Worm (Caenorhabditis elegans): Measurements from ENCODE around the gene K09E9.4.

K09E9.4 gene

DNA sequence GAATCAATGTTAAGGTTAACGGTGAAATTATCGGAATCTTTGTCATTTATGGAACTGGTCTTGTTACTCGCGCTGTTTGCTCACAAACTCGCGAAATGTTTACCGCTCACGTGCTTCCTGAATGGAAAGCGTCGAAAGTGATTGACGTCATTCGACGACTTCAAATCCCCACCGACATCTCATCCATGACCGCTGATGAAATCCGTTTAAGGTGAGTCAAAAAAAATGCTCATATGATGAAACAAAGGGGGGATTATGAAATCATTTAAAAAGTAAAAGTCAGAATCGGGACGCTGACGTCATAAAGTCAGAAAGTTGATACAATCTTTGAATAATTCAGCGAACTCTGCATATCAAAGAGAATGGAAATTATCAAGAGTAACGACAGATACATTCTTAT lies 21.6 kb downstream of the K09E9.4 start (continued):
- TF ChIP-seq lim-7 (GFP tag; IDR thresholded peaks at IDR 0.05), result no peak

DNA sequence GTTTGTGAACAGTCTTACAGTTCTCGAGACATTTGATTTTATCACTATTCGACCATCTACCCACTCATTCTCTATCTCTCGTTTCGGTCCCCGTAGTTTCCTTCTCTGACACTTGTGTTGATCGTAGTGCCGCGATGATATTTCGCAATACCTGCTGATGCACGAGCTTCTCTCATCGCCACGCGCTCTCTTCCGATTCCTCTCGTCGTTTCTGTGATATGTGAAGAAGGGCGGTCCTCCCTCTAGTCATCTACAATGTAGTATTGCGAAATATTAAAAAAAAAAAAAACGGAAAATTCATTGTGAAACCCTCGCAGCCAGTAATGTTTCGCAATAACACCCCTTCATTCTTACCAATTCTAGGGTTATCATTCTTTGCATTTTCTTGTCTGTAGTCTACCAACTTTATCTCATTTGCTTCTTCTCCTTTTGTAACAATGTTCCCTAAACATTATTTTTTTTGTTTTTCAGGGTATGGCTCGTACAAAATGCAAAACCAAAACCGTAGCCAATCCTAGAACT lies 22.7 kb downstream of the K09E9.4 start, which contains the start of gene nipi-3:
TSS of gene nipi-3 (plus strand) at position 472 of the 522 bp plus-strand sequence.
- peak; percentile 89 to 92 for TF ChIP-seq lsy-2 (tag; optimal IDR thresholded peaks at IDR 0.05)
- TF ChIP-seq T20F7.1 (GFP tag; optimal IDR thresholded peaks at IDR 0.05), result peak; percentile 88
- TF ChIP-seq fkh-10 (GFP tag; optimal IDR thresholded peaks at IDR 0.05), result peak; percentile 48
- TF ChIP-seq php-3 (GFP tag; IDR thresholded peaks at IDR 0.05), result peak; percentile 73; the same call in 1 of the 2 replicates
- TF ChIP-seq aly-2 (tag; optimal IDR thresholded peaks at IDR 0.05), result no peak
- peak; percentile 11 to 87 for TF ChIP-seq hif-1 (tag; optimal IDR thresholded peaks at IDR 0.05)
- TF ChIP-seq saeg-2 (GFP tag; IDR thresholded peaks at IDR 0.05), result peak; percentile 81
- TF ChIP-seq zfp-3 (GFP tag; conservative IDR thresholded peaks at IDR 0.05), result peak; percentile 82
- peak; percentile 88 for TF ChIP-seq lin-1 (GFP tag; IDR thresholded peaks at IDR 0.05)
- TF ChIP-seq mep-1 (tag; optimal IDR thresholded peaks at IDR 0.05), result peak; percentile 98
- peak; percentile 83 for TF ChIP-seq spr-1 (tag; optimal IDR thresholded peaks at IDR 0.05)
- TF ChIP-seq mxl-3 (GFP tag; optimal IDR thresholded peaks at IDR 0.05), result peak; percentile 96
- TF ChIP-seq ztf-7 (tag; optimal IDR thresholded peaks at IDR 0.05), result peak; percentile 88
- TF ChIP-seq dmd-9 (GFP tag; IDR thresholded peaks at IDR 0.05), result no peak
- TF ChIP-seq F37D6.2 (tag; optimal IDR thresholded peaks at IDR 0.05), result peak; percentile 88
- TF ChIP-seq lin-38 (GFP tag; IDR thresholded peaks at IDR 0.05), result peak; percentile 74
- TF ChIP-seq mxl-2 (GFP tag; conservative IDR thresholded peaks at IDR 0.05), result 0 out of 2 replicates have a peak, but pooled peaks have one; percentile 48
- peak; percentile 85 for TF ChIP-seq zip-2 (tag; optimal IDR thresholded peaks at IDR 0.05)
- TF ChIP-seq daf-8 (GFP tag; IDR thresholded peaks at IDR 0.05), result no peak
- peak; percentile 64 for TF ChIP-seq dpl-1 (GFP tag; optimal IDR thresholded peaks at IDR 0.05)
- peak; percentile 38 for TF ChIP-seq zag-1 (tag; optimal IDR thresholded peaks at IDR 0.05)
- peak; percentile 79 for TF ChIP-seq pqm-1 (tag; optimal IDR thresholded peaks at IDR 0.05)
- TF ChIP-seq mdt-29 (GFP tag; IDR thresholded peaks at IDR 0.05), result peak; percentile 80
- TF ChIP-seq unc-39 (tag; optimal IDR thresholded peaks at IDR 0.05), result no peak
- peak; percentile 68 for TF ChIP-seq set-16 (GFP tag; IDR thresholded peaks at IDR 0.05)
- TF ChIP-seq dmd-6 (GFP tag; IDR thresholded peaks at IDR 0.05), result peak; percentile 99
- TF ChIP-seq mdl-1 (tag; optimal IDR thresholded peaks at IDR 0.05), result peak; percentile 99
- TF ChIP-seq egl-27 (tag; optimal IDR thresholded peaks at IDR 0.05), result no peak
- peak; percentile 81 for TF ChIP-seq ceh-20 (GFP tag; IDR thresholded peaks at IDR 0.05)
- TF ChIP-seq nhr-41 (GFP tag; IDR thresholded peaks at IDR 0.05), result peak; percentile 95
- TF ChIP-seq arid-1 (GFP tag; conservative IDR thresholded peaks at IDR 0.05), result peak; percentile 76
- TF ChIP-seq zfp-2 (tag; optimal IDR thresholded peaks at IDR 0.05), result no peak
- peak; percentile 91 for TF ChIP-seq aha-1 (tag)
- TF ChIP-seq jun-1 (tag; optimal IDR thresholded peaks at IDR 0.05), result peak; percentile 86
- peak; percentile 84 for TF ChIP-seq nhr-25 (tag; optimal IDR thresholded peaks at IDR 0.05; ENCODE audit: borderline replicate concordance, insufficient read depth)
- TF ChIP-seq daf-19 (GFP tag; conservative IDR thresholded peaks at IDR 0.05), result no peak
- no peak for TF ChIP-seq lir-3 (tag; optimal IDR thresholded peaks at IDR 0.05)
- TF ChIP-seq nhr-237 (tag; optimal IDR thresholded peaks at IDR 0.05), result peak; percentile 68
- peak; percentile 98 for TF ChIP-seq hlh-11 (tag; optimal IDR thresholded peaks at IDR 0.05)
- TF ChIP-seq nhr-6 (tag; optimal IDR thresholded peaks at IDR 0.05), result peak; percentile 94
- TF ChIP-seq vab-7 (GFP tag; IDR thresholded peaks at IDR 0.05), result no peak
- TF ChIP-seq hlh-30 (tag; optimal IDR thresholded peaks at IDR 0.05; ENCODE audit: insufficient read depth), result peak; percentile 99
- TF ChIP-seq mes-2 (tag; optimal IDR thresholded peaks at IDR 0.05; ENCODE audit: poor library complexity, severe bottlenecking), result peak; percentile 88
- TF ChIP-seq nhr-11 (tag; optimal IDR thresholded peaks at IDR 0.05), result peak; percentile 98
- peak; percentile 44 for TF ChIP-seq lin-15B (tag; optimal IDR thresholded peaks at IDR 0.05)
- peak; percentile 93 for TF ChIP-seq pha-4 (GFP tag; IDR thresholded peaks at IDR 0.05)
- peak; percentile 2 for TF ChIP-seq pha-4 (tag; optimal IDR thresholded peaks at IDR 0.05)
- TF ChIP-seq nhr-28 (tag; optimal IDR thresholded peaks at IDR 0.05), result peak; percentile 100
